Worm (Caenorhabditis elegans) whole organism, L4 larva: ENCODE measurements around the gene F58B4.2.

Experiments used
- F49E8.2 ChIP-seq: sonication (generic microtip); optimal IDR thresholded peaks from 2 replicates; lab custom pipeline; 2016; ENCODE audit warnings: missing compliant biosample characterization, mild to moderate bottlenecking, missing genetic modification characterization, borderline replicate concordance
- ama-1 ChIP-seq: fragments of 150-350 bp; optimal IDR thresholded peaks from 2 replicates; lab custom pipeline; 2014; ENCODE audit warnings: inconsistent platforms, mixed read lengths
- egl-27 ChIP-seq: sonication (generic microtip); optimal IDR thresholded peaks from 3 replicates; lab custom pipeline; 2017; ENCODE audit warnings: missing biosample characterization, missing genetic modification reagents, missing genetic modification characterization
- egl-43 ChIP-seq: fragments of 200-800 bp; sonication (Bioruptor generic); IDR thresholded peaks from 2 replicates; pipeline ENCODE4 v1.3.6; 2022; ENCODE audit warnings: missing genetic modification reagents, missing genetic modification characterization, missing compliant biosample characterization
- lin-15B ChIP-seq: fragments of 150-350 bp; sonication (generic microtip); optimal IDR thresholded peaks from 3 replicates; lab custom pipeline; 2014; ENCODE audit warnings: missing biosample characterization, missing genetic modification characterization
- nhr-11 ChIP-seq: fragments of 150-350 bp; optimal IDR thresholded peaks from 2 replicates; lab custom pipeline; 2014; ENCODE audit warnings: missing biosample characterization, missing genetic modification characterization
- nhr-111 ChIP-seq: fragments of 200-800 bp; sonication (Bioruptor generic); optimal IDR thresholded peaks from 2 replicates; lab custom pipeline; 2018; ENCODE audit warnings: mild to moderate bottlenecking, missing genetic modification characterization, missing compliant biosample characterization
- nhr-6 ChIP-seq: fragments of 150-350 bp; optimal IDR thresholded peaks from 2 replicates; lab custom pipeline; 2014; ENCODE audit warnings: missing biosample characterization, missing genetic modification characterization
- saeg-2 ChIP-seq: fragments of 200-800 bp; sonication (Bioruptor generic); IDR thresholded peaks from 2 replicates; pipeline ENCODE4 v1.3.6; 2022; ENCODE audit warnings: missing genetic modification reagents, missing genetic modification characterization, missing compliant biosample characterization
- snpc-4 ChIP-seq: fragments of 150-350 bp; optimal IDR thresholded peaks from 2 replicates; lab custom pipeline; 2014; ENCODE audit warnings: missing biosample characterization, missing genetic modification characterization

DNA sequence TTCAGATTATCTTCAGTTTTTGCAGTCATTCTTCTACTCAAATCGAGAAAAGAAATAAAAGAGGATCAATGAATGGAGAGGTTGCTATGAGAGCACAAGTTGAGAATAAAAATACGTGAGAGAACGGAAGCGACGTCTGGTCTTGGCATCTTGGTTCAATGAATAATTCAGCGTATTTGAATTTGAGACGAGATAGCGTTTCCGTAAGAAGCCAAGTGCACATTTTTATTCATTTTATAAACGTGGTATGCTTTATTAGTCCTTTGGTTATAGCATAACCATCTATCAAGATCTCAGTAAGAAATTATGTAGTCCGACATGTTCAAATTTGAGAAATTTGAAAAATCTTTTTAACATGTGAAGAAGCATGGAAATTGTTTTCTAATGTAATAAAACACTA lies at the start of gene F58B4.2:
- TF ChIP-seq egl-27 (no peak), ama-1 (lab: Kevin White, UChicago) (no peak), nhr-111 (GFP tag; lab: Kevin White, UChicago) (no peak), saeg-2 (no peak), nhr-6 (tag; lab: Kevin White, UChicago) (no peak), F49E8.2 (tag; lab: Kevin White, UChicago) (no peak), egl-43 (GFP tag; lab: Robert Waterston, UW) (no peak), lin-15B (tag; lab: Kevin White, UChicago) (no peak), snpc-4 (tag; lab: Kevin White, UChicago) (no peak), nhr-11 (no peak)
